Worm (Caenorhabditis elegans) whole organism, L4 larva: ENCODE results near the gene K01A6.4.

Experiments used
- D1046.2 ChIP-seq: fragments of 200-800 bp; sonication (Bioruptor generic); IDR thresholded peaks from 2 replicates; pipeline ENCODE4 v1.3.6; 2022; ENCODE audit warnings: missing genetic modification characterization, missing compliant biosample characterization
- F26F4.8 ChIP-seq: fragments of 200-800 bp; sonication (Bioruptor generic); conservative IDR thresholded peaks from 2 replicates; pipeline ENCODE4 v1.3.6; 2022; ENCODE audit warnings: missing genetic modification characterization, missing compliant biosample characterization
- F37D6.2 ChIP-seq: sonication (generic microtip); optimal IDR thresholded peaks from 2 replicates; lab custom pipeline; 2016; ENCODE audit warnings: mild to moderate bottlenecking, missing genetic modification characterization, missing compliant biosample characterization
- F49E8.2 ChIP-seq: sonication (generic microtip); optimal IDR thresholded peaks from 2 replicates; lab custom pipeline; 2016; ENCODE audit warnings: missing compliant biosample characterization, mild to moderate bottlenecking, missing genetic modification characterization, borderline replicate concordance
- Y105C5A.15 ChIP-seq: fragments of 200-800 bp; sonication (Bioruptor generic); IDR thresholded peaks from 2 replicates; pipeline ENCODE4 v1.3.6; 2022; ENCODE audit warnings: missing genetic modification characterization, missing compliant biosample characterization
- Y48G9A.11 ChIP-seq: fragments of 200-800 bp; sonication (Bioruptor generic); IDR thresholded peaks from 2 replicates; pipeline ENCODE4 v1.3.6; 2022; ENCODE audit warnings: missing genetic modification reagents, missing genetic modification characterization, missing compliant biosample characterization
- Y5F2A.4 ChIP-seq: fragments of 200-800 bp; sonication (Bioruptor generic); optimal IDR thresholded peaks from 2 replicates; lab custom pipeline; 2018; ENCODE audit warnings: mild to moderate bottlenecking, missing genetic modification characterization, missing compliant biosample characterization
- Y75B8A.6 ChIP-seq: fragments of 200-800 bp; sonication (Bioruptor generic); IDR thresholded peaks from 2 replicates; pipeline ENCODE4 v1.3.6; 2022; ENCODE audit warnings: missing genetic modification reagents, missing genetic modification characterization, missing compliant biosample characterization
- ZK546.5 ChIP-seq, 2 experiments: sonication (generic microtip); optimal IDR thresholded peaks; 2 replicates each; lab custom pipeline; 2017; ENCODE audit warnings: missing biosample characterization in 2 of 2, missing genetic modification characterization in 2 of 2
- aha-1 ChIP-seq: fragments of 150-350 bp; peaks from one replicate; lab custom pipeline; 2014; ENCODE audit warnings: missing biosample characterization, missing genetic modification characterization
- ceh-20 ChIP-seq: fragments of 200-800 bp; sonication (Bioruptor generic); IDR thresholded peaks from 2 replicates; pipeline ENCODE4 v1.3.6; 2022; ENCODE audit warnings: missing genetic modification reagents, missing genetic modification characterization, missing compliant biosample characterization
- ceh-44 ChIP-seq: fragments of 200-800 bp; sonication (Bioruptor generic); IDR thresholded peaks from 2 replicates; pipeline ENCODE4 v1.3.6; 2022; ENCODE audit warnings: missing genetic modification reagents, missing genetic modification characterization, missing compliant biosample characterization
- ces-1 ChIP-seq: fragments of 150-350 bp; sonication (generic microtip); optimal IDR thresholded peaks from 4 replicates; lab custom pipeline; 2014; ENCODE audit warnings: missing biosample characterization, missing genetic modification reagents, missing genetic modification characterization
- dmd-9 ChIP-seq: fragments of 200-800 bp; sonication (Bioruptor generic); IDR thresholded peaks from 2 replicates; pipeline ENCODE4 v1.3.6; 2022; ENCODE audit warnings: missing genetic modification reagents, missing genetic modification characterization, missing compliant biosample characterization
- gei-8 ChIP-seq: fragments of 200-800 bp; sonication (Bioruptor generic); optimal IDR thresholded peaks from 2 replicates; lab custom pipeline; 2018; ENCODE audit warnings: mild to moderate bottlenecking, missing genetic modification characterization, missing compliant biosample characterization
- hlh-30 ChIP-seq: sonication (generic microtip); optimal IDR thresholded peaks from 2 replicates; lab custom pipeline; 2017; ENCODE audit warnings: antibody characterized with exemption, mild to moderate bottlenecking, missing genetic modification characterization, missing compliant biosample characterization; ENCODE audit not compliant: insufficient read depth
- hmg-1.1 ChIP-seq: fragments of 200-800 bp; sonication (Bioruptor generic); IDR thresholded peaks from 2 replicates; pipeline ENCODE4 v1.3.6; 2022; ENCODE audit warnings: missing genetic modification reagents, missing genetic modification characterization, missing compliant biosample characterization
- jun-1 ChIP-seq: fragments of 150-350 bp; optimal IDR thresholded peaks from 2 replicates; lab custom pipeline; 2014; ENCODE audit warnings: missing biosample characterization, missing genetic modification reagents, missing genetic modification characterization
- lin-1 ChIP-seq: fragments of 200-800 bp; sonication (Bioruptor generic); IDR thresholded peaks from 2 replicates; pipeline ENCODE4 v1.3.6; 2022; ENCODE audit warnings: missing genetic modification reagents, missing genetic modification characterization, missing compliant biosample characterization
- lin-29 ChIP-seq: fragments of 200-800 bp; sonication (Bioruptor generic); IDR thresholded peaks from 2 replicates; pipeline ENCODE4 v1.3.6; 2022; ENCODE audit warnings: missing genetic modification reagents, missing genetic modification characterization, missing compliant biosample characterization
- lin-38 ChIP-seq: fragments of 200-800 bp; sonication (Bioruptor generic); IDR thresholded peaks from 2 replicates; pipeline ENCODE4 v1.3.6; 2022; ENCODE audit warnings: missing genetic modification reagents, missing genetic modification characterization, missing compliant biosample characterization
- lin-39 ChIP-seq: fragments of 150-350 bp; optimal IDR thresholded peaks from 2 replicates; lab custom pipeline; 2014; ENCODE audit warnings: missing biosample characterization, missing genetic modification reagents, missing genetic modification characterization
- lir-3 ChIP-seq: sonication (generic microtip); optimal IDR thresholded peaks from 2 replicates; lab custom pipeline; 2016; ENCODE audit warnings: mild to moderate bottlenecking, missing genetic modification characterization, missing compliant biosample characterization
- lsy-2 ChIP-seq, 2 experiments: fragments of 150-350 bp in 1 of 2; sonication (generic microtip) in 1 of 2; optimal IDR thresholded peaks; 2 replicates each; lab custom pipeline; 2014 to 2017; ENCODE audit warnings: missing biosample characterization in 2 of 2, missing genetic modification characterization in 2 of 2
- madf-9 ChIP-seq: fragments of 200-800 bp; sonication (Bioruptor generic); conservative IDR thresholded peaks from 2 replicates; pipeline ENCODE4 v1.3.6; 2022; ENCODE audit warnings: missing genetic modification reagents, missing genetic modification characterization, missing compliant biosample characterization
- mdt-29 ChIP-seq: fragments of 200-800 bp; sonication (Bioruptor generic); IDR thresholded peaks from 2 replicates; pipeline ENCODE4 v1.3.6; 2022; ENCODE audit warnings: missing genetic modification reagents, missing genetic modification characterization, missing compliant biosample characterization
- mes-2 ChIP-seq: sonication (generic microtip); optimal IDR thresholded peaks from 2 replicates; lab custom pipeline; 2016; ENCODE audit warnings: missing genotype, mild to moderate bottlenecking, missing genetic modification characterization, missing compliant biosample characterization; ENCODE audit not compliant: poor library complexity, severe bottlenecking
- mxl-3 ChIP-seq: fragments of 200-800 bp; sonication (Bioruptor generic); optimal IDR thresholded peaks from 2 replicates; lab custom pipeline; 2018; ENCODE audit warnings: mild to moderate bottlenecking, missing genetic modification characterization, missing compliant biosample characterization
- nhr-10 ChIP-seq: fragments of 150-350 bp; optimal IDR thresholded peaks from 2 replicates; lab custom pipeline; 2014; ENCODE audit warnings: missing biosample characterization, missing genetic modification characterization
- nhr-102 ChIP-seq: sonication (generic microtip); optimal IDR thresholded peaks from 2 replicates; lab custom pipeline; 2016; ENCODE audit warnings: mild to moderate bottlenecking, missing genetic modification characterization, moderate library complexity, missing compliant biosample characterization
- nhr-11 ChIP-seq: fragments of 150-350 bp; optimal IDR thresholded peaks from 2 replicates; lab custom pipeline; 2014; ENCODE audit warnings: missing biosample characterization, missing genetic modification characterization
- nhr-111 ChIP-seq: fragments of 200-800 bp; sonication (Bioruptor generic); optimal IDR thresholded peaks from 2 replicates; lab custom pipeline; 2018; ENCODE audit warnings: mild to moderate bottlenecking, missing genetic modification characterization, missing compliant biosample characterization
- nhr-237 ChIP-seq: sonication (generic microtip); optimal IDR thresholded peaks from 2 replicates; lab custom pipeline; 2017; ENCODE audit warnings: missing biosample characterization, missing genetic modification characterization
- nhr-48 ChIP-seq: sonication (generic microtip); optimal IDR thresholded peaks from 2 replicates; lab custom pipeline; 2016; ENCODE audit warnings: mild to moderate bottlenecking, missing genetic modification characterization, missing compliant biosample characterization
- nhr-76 ChIP-seq: fragments of 150-350 bp; optimal IDR thresholded peaks from 2 replicates; lab custom pipeline; 2014; ENCODE audit warnings: missing biosample characterization, missing genetic modification characterization
- sdz-12 ChIP-seq: fragments of 200-800 bp; sonication (Bioruptor generic); optimal IDR thresholded peaks from 2 replicates; lab custom pipeline; 2018; ENCODE audit warnings: mild to moderate bottlenecking, missing genetic modification characterization, missing compliant biosample characterization
- snpc-1.2 ChIP-seq: fragments of 200-800 bp; sonication (Bioruptor generic); IDR thresholded peaks from 2 replicates; pipeline ENCODE4 v1.3.6; 2022; ENCODE audit warnings: missing genetic modification reagents, missing genetic modification characterization, missing compliant biosample characterization
- snpc-4 ChIP-seq: fragments of 150-350 bp; optimal IDR thresholded peaks from 2 replicates; lab custom pipeline; 2014; ENCODE audit warnings: missing biosample characterization, missing genetic modification characterization
- spr-3 ChIP-seq: fragments of 200-800 bp; sonication (Bioruptor generic); optimal IDR thresholded peaks from 2 replicates; lab custom pipeline; 2018; ENCODE audit warnings: mild to moderate bottlenecking, missing genetic modification characterization, missing compliant biosample characterization
- tag-97 ChIP-seq: fragments of 200-800 bp; sonication (Bioruptor generic); IDR thresholded peaks from 2 replicates; pipeline ENCODE4 v1.3.6; 2022; ENCODE audit warnings: missing genetic modification characterization, missing compliant biosample characterization
- tra-1 ChIP-seq: fragments of 200-800 bp; sonication (Bioruptor generic); IDR thresholded peaks from 2 replicates; pipeline ENCODE4 v1.3.6; 2022; ENCODE audit warnings: missing genetic modification reagents, missing genetic modification characterization, missing compliant biosample characterization
- unc-130 ChIP-seq: sonication (generic microtip); optimal IDR thresholded peaks from 2 replicates; lab custom pipeline; 2016; ENCODE audit warnings: missing genetic modification reagents, missing genetic modification characterization, missing compliant biosample characterization
- unc-39 ChIP-seq: sonication (generic microtip); optimal IDR thresholded peaks from 2 replicates; lab custom pipeline; 2017; ENCODE audit warnings: missing biosample characterization, missing genetic modification characterization
- unc-62 ChIP-seq, 3 experiments: fragments of 150-350 bp in 1 of 3; sonication (generic microtip); optimal IDR thresholded peaks in 2 of 3; peaks in 1 of 3; 1 replicate in 1 of 3; 2 replicates in 2 of 3; lab custom pipeline; 2014 to 2017; ENCODE audit warnings: missing biosample characterization in 3 of 3, missing genetic modification characterization in 3 of 3, missing genetic modification reagents in 3 of 3, missing genotype in 1 of 3

Gene K01A6.4

ce11 chrIV:11695634-11696033 is 44.5 kb downstream of the K01A6.4 start:
- TF ChIP-seq lin-38 (peak; percentile 31; the same call in 1 of the 2 replicates), snpc-4 (tag; lab: Kevin White, UChicago) (no peak), aha-1 (tag; lab: Kevin White, UChicago) (peak; percentile 28), unc-130 (GFP tag; lab: Kevin White, UChicago) (peak; percentile 60), snpc-1.2 (GFP tag; lab: Robert Waterston, UW) (peak; percentile 60; the same call in 1 of the 2 replicates), spr-3 (GFP tag; lab: Kevin White, UChicago) (no peak), F49E8.2 (tag; lab: Kevin White, UChicago) (peak; percentile 88), lsy-2 (tag; optimal IDR thresholded peaks at IDR 0.05; lab: Kevin White, UChicago) (no peak), ces-1 (no peak), Y48G9A.11 (GFP tag; lab: Robert Waterston, UW) (0 out of 2 replicates have a peak, but pooled peaks have one; percentile 50)
- TF ChIP-seq, all 104 proteins: peak for 6

DNA sequence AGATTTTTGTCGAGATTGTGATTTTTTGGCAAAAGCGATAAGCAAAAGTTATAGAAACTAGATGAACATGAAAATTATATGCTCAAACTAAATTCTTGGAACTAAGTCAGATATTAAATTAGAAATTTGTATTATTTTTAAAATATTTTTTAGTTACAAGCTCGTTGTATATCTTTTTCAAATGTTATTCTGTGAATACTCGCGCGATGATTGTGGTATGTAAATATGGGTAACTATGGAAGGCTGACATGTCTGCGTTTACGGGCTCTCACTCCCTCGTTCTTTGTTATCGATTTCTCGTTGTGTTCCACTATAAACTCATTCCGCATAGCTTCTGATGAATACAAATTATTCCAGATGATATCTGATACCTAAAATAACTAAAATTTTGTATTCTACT is 46.0 kb downstream of the K01A6.4 start, which contains the start of gene ZK792.7:
Gene ZK792.7, plus strand, starts transcription at position 301 of the 400 bp plus-strand sequence.
- TF ChIP-seq jun-1 (tag; lab: Kevin White, UChicago): no peak
- TF ChIP-seq F37D6.2 (tag; lab: Kevin White, UChicago): no peak
- no peak for TF ChIP-seq F26F4.8
- TF ChIP-seq hmg-1.1 (GFP tag; lab: Robert Waterston, UW): no peak
- TF ChIP-seq gei-8 (GFP tag; lab: Kevin White, UChicago): no peak
- TF ChIP-seq unc-130 (GFP tag; lab: Kevin White, UChicago): no peak
- no peak for TF ChIP-seq dmd-9 (GFP tag; lab: Robert Waterston, UW)
- no peak for TF ChIP-seq mxl-3 (GFP tag; lab: Kevin White, UChicago)
- TF ChIP-seq lir-3 (tag; lab: Kevin White, UChicago): no peak
- no peak for TF ChIP-seq tra-1 (GFP tag; lab: Robert Waterston, UW)
- TF ChIP-seq tag-97 (GFP tag; lab: Robert Waterston, UW): no peak
- no peak for TF ChIP-seq nhr-102 (tag; lab: Kevin White, UChicago)
- no peak for TF ChIP-seq snpc-4 (tag; lab: Kevin White, UChicago)
- TF ChIP-seq unc-62 (GFP tag; optimal IDR thresholded peaks at IDR 0.05 in 1 of 2; lab: Kevin White, UChicago): no peak
- TF ChIP-seq unc-62 (tag; optimal IDR thresholded peaks at IDR 0.05; lab: Kevin White, UChicago): no peak
- TF ChIP-seq madf-9 (GFP tag; lab: Robert Waterston, UW): no peak
- no peak for TF ChIP-seq mdt-29 (GFP tag; lab: Robert Waterston, UW)
- no peak for TF ChIP-seq Y105C5A.15 (GFP tag; lab: Robert Waterston, UW)
- TF ChIP-seq lin-39 (tag; lab: Kevin White, UChicago): no peak
- TF ChIP-seq, all 104 proteins: peak for 0

DNA sequence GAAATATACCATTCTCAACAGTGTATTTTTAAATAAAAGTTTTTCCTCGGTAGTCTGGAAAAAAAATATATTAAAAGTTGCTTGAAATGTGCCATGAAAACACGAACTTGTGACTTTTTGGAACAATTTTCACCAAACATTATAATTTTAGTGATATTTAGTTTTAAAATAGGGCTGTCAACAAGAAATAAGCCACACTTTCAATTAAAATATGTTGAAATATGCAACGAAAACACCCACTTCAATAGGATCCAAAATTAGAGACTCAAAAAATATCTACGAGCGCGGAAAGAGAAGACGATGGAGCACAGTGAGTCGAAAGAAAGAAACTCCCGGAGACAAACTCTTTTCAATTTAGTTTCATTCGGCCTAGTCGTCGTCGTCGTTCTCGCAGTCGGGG is 46.6 kb downstream of the K01A6.4 start, which contains the start of gene ZK792.12:
Gene ZK792.12, plus strand, starts transcription at position 301 of the 400 bp plus-strand sequence.
- TF ChIP-seq sdz-12 (GFP tag; lab: Kevin White, UChicago) (no peak), nhr-48 (tag; lab: Kevin White, UChicago) (no peak), mes-2 (tag; lab: Kevin White, UChicago) (no peak)

DNA sequence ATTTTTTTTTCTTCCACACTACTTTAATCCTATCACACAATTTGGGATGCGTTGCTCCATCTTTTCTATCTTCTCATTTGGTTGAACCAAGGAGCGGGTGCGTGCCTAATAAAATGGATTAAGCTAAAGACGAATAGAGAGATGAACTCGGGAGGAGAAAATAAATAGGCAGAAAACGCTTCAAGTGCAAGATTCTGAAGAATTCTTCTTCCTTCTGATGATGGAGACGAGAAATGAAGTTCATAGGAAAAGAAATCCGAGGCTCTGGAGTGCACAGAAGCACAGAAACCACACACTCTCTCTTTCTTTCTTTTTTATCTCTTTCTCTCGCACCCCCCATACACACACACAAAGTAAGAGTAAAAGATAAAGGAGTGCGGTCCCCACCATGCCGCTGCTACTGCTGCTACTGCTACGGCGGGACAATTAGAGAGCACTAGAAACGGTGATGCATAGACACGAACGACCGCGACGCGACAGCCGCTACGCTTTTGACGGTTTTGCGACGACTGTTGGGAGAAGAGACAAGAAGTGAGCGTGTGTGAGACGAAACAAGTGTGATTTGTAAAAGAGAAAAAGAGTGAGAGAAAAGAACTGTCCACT is 47.9 kb downstream of the K01A6.4 start:
- TF ChIP-seq snpc-4 (tag; lab: Kevin White, UChicago) (no peak), lin-29 (GFP tag; lab: Robert Waterston, UW) (no peak), nhr-76 (tag; lab: Kevin White, UChicago) (no peak), D1046.2 (no peak), unc-39 (tag; lab: Kevin White, UChicago) (no peak), nhr-11 (tag; lab: Kevin White, UChicago) (peak; percentile 50), nhr-111 (GFP tag; lab: Kevin White, UChicago) (no peak), lin-38 (peak; percentile 56), ceh-44 (GFP tag; lab: Robert Waterston, UW) (no peak), ZK546.5 (tag; optimal IDR thresholded peaks at IDR 0.05; lab: Kevin White, UChicago) (no peak), nhr-10 (tag; lab: Kevin White, UChicago) (no peak), nhr-237 (tag; lab: Kevin White, UChicago) (no peak), nhr-48 (tag; lab: Kevin White, UChicago) (peak; percentile 57), hlh-30 (peak; percentile 81), Y5F2A.4 (GFP tag; lab: Kevin White, UChicago) (no peak), Y75B8A.6 (GFP tag; lab: Robert Waterston, UW) (no peak), lin-1 (GFP tag; lab: Robert Waterston, UW) (no peak), ceh-20 (GFP tag; lab: Robert Waterston, UW) (0 out of 2 replicates have a peak, but pooled peaks have one; percentile 26)
